Worm (Caenorhabditis elegans): Measurements from ENCODE around the gene pals-25.

The pals-25 gene

ce11 chrIII:86316-86715, 48.0 kb upstream of the pals-25 start, which contains the start of gene attf-3 (continued):
- no peak for TF ChIP-seq madf-3 (GFP tag; IDR thresholded peaks at IDR 0.05)
- no peak for TF ChIP-seq nhr-179 (tag; optimal IDR thresholded peaks at IDR 0.05)
- no peak for TF ChIP-seq aptf-2 (GFP tag; conservative IDR thresholded peaks at IDR 0.05)
- TF ChIP-seq snpc-1.3 (tag; optimal IDR thresholded peaks at IDR 0.05; ENCODE audit: insufficient read depth), result peak; percentile 36
- TF ChIP-seq F57C9.4 (tag; optimal IDR thresholded peaks at IDR 0.05), result no peak
- no peak for TF ChIP-seq nhr-80 (tag; optimal IDR thresholded peaks at IDR 0.05)
- TF ChIP-seq let-607 (tag; optimal IDR thresholded peaks at IDR 0.05), result no peak
- peak; percentile 59 for TF ChIP-seq snpc-3.4 (tag; optimal IDR thresholded peaks at IDR 0.05)
- TF ChIP-seq lsy-27 (tag; optimal IDR thresholded peaks at IDR 0.05; ENCODE audit: borderline replicate concordance, insufficient read depth), result no peak
- TF ChIP-seq F52B5.7 (tag; optimal IDR thresholded peaks at IDR 0.05), result no peak
- TF ChIP-seq ekl-4 (GFP tag; IDR thresholded peaks at IDR 0.05), result peak; percentile 48; the same call in 1 of the 2 replicates
- peak; percentile 86 for TF ChIP-seq lsl-1 (GFP tag; optimal IDR thresholded peaks at IDR 0.05)
- peak; percentile 93 for TF ChIP-seq F33H1.4 (GFP tag; IDR thresholded peaks at IDR 0.05)
- no peak for TF ChIP-seq cebp-1 (GFP tag; IDR thresholded peaks at IDR 0.05)
- TF ChIP-seq cebp-1 (tag; optimal IDR thresholded peaks at IDR 0.05), result no peak
- TF ChIP-seq lin-54 (GFP tag; optimal IDR thresholded peaks at IDR 0.05), result peak; percentile 60
- TF ChIP-seq hmg-20 (GFP tag; IDR thresholded peaks at IDR 0.05), result no peak
- TF ChIP-seq rcor-1 (GFP tag; IDR thresholded peaks at IDR 0.05), result no peak
- TF ChIP-seq F37B4.10 (GFP tag; IDR thresholded peaks at IDR 0.05), result no peak
- peak; percentile 78 for TF ChIP-seq madf-6 (GFP tag; IDR thresholded peaks at IDR 0.05)
- TF ChIP-seq repo-1 (tag; optimal IDR thresholded peaks at IDR 0.05), result no peak
- TF ChIP-seq chd-7 (tag; optimal IDR thresholded peaks at IDR 0.05), result no peak
- TF ChIP-seq nhr-90 (tag; optimal IDR thresholded peaks at IDR 0.05), result no peak
- TF ChIP-seq ztf-25 (GFP tag; IDR thresholded peaks at IDR 0.05), result no peak
- TF ChIP-seq hrde-1 (tag; optimal IDR thresholded peaks at IDR 0.05; ENCODE audit: borderline replicate concordance), result no peak
- no peak for TF ChIP-seq him-1 (tag; optimal IDR thresholded peaks at IDR 0.05)
- TF ChIP-seq B0035.1 (tag; optimal IDR thresholded peaks at IDR 0.05), result no peak
- peak; percentile 58 for TF ChIP-seq tbp1 (GFP tag; optimal IDR thresholded peaks at IDR 0.05)
- TF ChIP-seq tbx-9 (tag; optimal IDR thresholded peaks at IDR 0.05; ENCODE audit: borderline replicate concordance), result no peak
- no peak for TF ChIP-seq athp-1 (tag; optimal IDR thresholded peaks at IDR 0.05)
- no peak for TF ChIP-seq xnd-1 (tag; optimal IDR thresholded peaks at IDR 0.05)
- peak; percentile 59 for TF ChIP-seq F49E8.2 (tag; optimal IDR thresholded peaks at IDR 0.05; ENCODE audit: insufficient read depth)
- TF ChIP-seq dox-1 (GFP tag; IDR thresholded peaks at IDR 0.05), result peak; percentile 89
- no peak for TF ChIP-seq F57A8.1 (GFP tag; optimal IDR thresholded peaks at IDR 0.05)
- TF ChIP-seq snpc-1.1 (tag; optimal IDR thresholded peaks at IDR 0.05; ENCODE audit: insufficient read depth), result peak; percentile 15
- TF ChIP-seq dpl-1 (GFP tag; optimal IDR thresholded peaks at IDR 0.05), result peak; percentile 61
- TF ChIP-seq Y53G8AR.9 (GFP tag; conservative IDR thresholded peaks at IDR 0.05), result no peak
- TF ChIP-seq F22D6.2 (tag; optimal IDR thresholded peaks at IDR 0.05), result no peak
- TF ChIP-seq F39B2.1 (GFP tag; IDR thresholded peaks at IDR 0.05), result no peak
- peak; percentile 29 for TF ChIP-seq K12H6.12 (tag; optimal IDR thresholded peaks at IDR 0.05)
- no peak for TF ChIP-seq aptf-3 (GFP tag; IDR thresholded peaks at IDR 0.05)
